Fruit fly (Drosophila melanogaster) whole organism, prepupa: ENCODE measurements around the gene Or85f.

Experiments
- Blimp-1 ChIP-seq: fragments of 200-800 bp; sonication (Bioruptor generic); optimal IDR thresholded peaks from 3 replicates; lab custom pipeline; 2017; ENCODE audit warnings: missing biosample characterization, missing genetic modification characterization, mild to moderate bottlenecking, moderate library complexity, missing genetic modification reagents
- CG10631 ChIP-seq: fragments of 200-800 bp; sonication (Bioruptor generic); optimal IDR thresholded peaks from 2 replicates; lab custom pipeline; 2016; ENCODE audit warnings: missing biosample characterization, missing genetic modification characterization
- CG10669 ChIP-seq: fragments of 200-800 bp; sonication (Bioruptor generic); optimal IDR thresholded peaks from 3 replicates; lab custom pipeline; 2018; ENCODE audit warnings: missing biosample characterization, mild to moderate bottlenecking, missing genetic modification characterization, moderate library complexity
- CG11902 ChIP-seq: fragments of 200-800 bp; sonication (Bioruptor generic); optimal IDR thresholded peaks from 3 replicates; lab custom pipeline; 2016; ENCODE audit warnings: missing biosample characterization, missing genetic modification characterization
- CG15336 ChIP-seq: fragments of 200-800 bp; sonication (Bioruptor generic); IDR thresholded peaks from 2 replicates; pipeline ENCODE4 v1.3.6; 2022; ENCODE audit warnings: missing biosample characterization, missing genetic modification characterization
- CG16779 ChIP-seq: fragments of 200-800 bp; sonication (Bioruptor generic); optimal IDR thresholded peaks from 3 replicates; lab custom pipeline; 2017; ENCODE audit warnings: missing biosample characterization, mild to moderate bottlenecking, missing genetic modification characterization
- CG3032 ChIP-seq: fragments of 200-800 bp; optimal IDR thresholded peaks from 2 replicates; lab custom pipeline; 2019; ENCODE audit warnings: missing biosample characterization, mild to moderate bottlenecking, missing genetic modification characterization, moderate library complexity
- CG31627 ChIP-seq: fragments of 200-800 bp; sonication (Bioruptor generic); optimal IDR thresholded peaks from 3 replicates; lab custom pipeline; 2016; ENCODE audit warnings: missing biosample characterization, missing genetic modification characterization
- CG32006 ChIP-seq: fragments of 200-800 bp; sonication (Bioruptor generic); optimal IDR thresholded peaks from 3 replicates; lab custom pipeline; 2017; ENCODE audit warnings: missing biosample characterization, mild to moderate bottlenecking, missing genetic modification characterization
- CG34406 ChIP-seq: fragments of 200-800 bp; sonication (Bioruptor generic); optimal IDR thresholded peaks from 3 replicates; lab custom pipeline; 2016; ENCODE audit warnings: missing biosample characterization, missing genetic modification characterization
- CG3919 ChIP-seq: fragments of 200-800 bp; sonication (Bioruptor generic); optimal IDR thresholded peaks from 3 replicates; lab custom pipeline; 2016; ENCODE audit warnings: missing biosample characterization, missing genetic modification characterization
- CG4318 ChIP-seq: fragments of 200-800 bp; sonication (Bioruptor generic); optimal IDR thresholded peaks from 3 replicates; lab custom pipeline; 2017; ENCODE audit warnings: missing biosample characterization, mild to moderate bottlenecking, missing genetic modification characterization
- CG6163 ChIP-seq: fragments of 200-800 bp; sonication (Bioruptor generic); IDR thresholded peaks from 3 replicates; pipeline ENCODE4 v1.3.6; 2022; ENCODE audit warnings: missing biosample characterization, missing genetic modification characterization
- CG6276 ChIP-seq: fragments of 200-800 bp; sonication (Bioruptor generic); optimal IDR thresholded peaks from 2 replicates; lab custom pipeline; 2017; ENCODE audit warnings: missing biosample characterization, mild to moderate bottlenecking, missing genetic modification characterization
- CG6792 ChIP-seq: fragments of 200-800 bp; sonication (Bioruptor generic); optimal IDR thresholded peaks from 3 replicates; lab custom pipeline; 2016; ENCODE audit warnings: missing biosample characterization, missing genetic modification characterization
- CG6854 ChIP-seq: fragments of 200-800 bp; sonication (Bioruptor generic); optimal IDR thresholded peaks from 2 replicates; lab custom pipeline; 2017; ENCODE audit warnings: missing biosample characterization, mild to moderate bottlenecking, missing genetic modification characterization
- CG7368 ChIP-seq: fragments of 200-800 bp; sonication (Bioruptor generic); optimal IDR thresholded peaks from 3 replicates; lab custom pipeline; 2016; ENCODE audit warnings: missing biosample characterization, missing genetic modification characterization
- CG8119 ChIP-seq: fragments of 200-800 bp; sonication (Bioruptor generic); IDR thresholded peaks from 3 replicates; pipeline ENCODE4 v1.3.6; 2022; ENCODE audit warnings: missing biosample characterization, missing genetic modification characterization
- CG8632 ChIP-seq: fragments of 200-800 bp; sonication (Bioruptor generic); optimal IDR thresholded peaks from 3 replicates; lab custom pipeline; 2016; ENCODE audit warnings: missing biosample characterization, missing genetic modification characterization
- CG9139 ChIP-seq: fragments of 200-800 bp; sonication (Bioruptor generic); optimal IDR thresholded peaks from 3 replicates; lab custom pipeline; 2017; ENCODE audit warnings: missing biosample characterization, mild to moderate bottlenecking, missing genetic modification characterization
- Eip78C ChIP-seq: fragments of 200-800 bp; sonication (Bioruptor generic); peaks from one replicate; lab custom pipeline; 2016; ENCODE audit warnings: missing biosample characterization, missing genetic modification characterization
- Eip93F ChIP-seq: fragments of 200-800 bp; sonication (Bioruptor generic); optimal IDR thresholded peaks from 2 replicates; lab custom pipeline; 2016; ENCODE audit warnings: missing biosample characterization, mild to moderate bottlenecking, missing genetic modification characterization
- Ets21C ChIP-seq: fragments of 200-800 bp; sonication (Bioruptor generic); optimal IDR thresholded peaks from 3 replicates; lab custom pipeline; 2016; ENCODE audit warnings: missing biosample characterization, missing genetic modification characterization
- Ets96B ChIP-seq: fragments of 200-800 bp; optimal IDR thresholded peaks from 2 replicates; lab custom pipeline; 2019; ENCODE audit warnings: missing biosample characterization, mild to moderate bottlenecking, missing genetic modification characterization, moderate library complexity
- Gug ChIP-seq: fragments of 200-800 bp; sonication (Bioruptor generic); IDR thresholded peaks from 2 replicates; pipeline ENCODE4 v1.3.6; 2022; ENCODE audit warnings: missing biosample characterization, missing genetic modification characterization
- Hr38 ChIP-seq: sonication (Bioruptor generic); optimal IDR thresholded peaks from 2 replicates; lab custom pipeline; 2016; ENCODE audit warnings: missing biosample characterization, missing genetic modification characterization
- Hr39 ChIP-seq: fragments of 200-800 bp; sonication (Bioruptor generic); optimal IDR thresholded peaks from 2 replicates; lab custom pipeline; 2016; ENCODE audit warnings: missing biosample characterization, missing genetic modification characterization
- Hr4 ChIP-seq: fragments of 200-800 bp; sonication (Bioruptor generic); optimal IDR thresholded peaks from 3 replicates; lab custom pipeline; 2016; ENCODE audit warnings: missing biosample characterization, missing genetic modification characterization
- Lpt ChIP-seq: fragments of 200-800 bp; sonication (Bioruptor generic); optimal IDR thresholded peaks from 3 replicates; lab custom pipeline; 2016; ENCODE audit warnings: missing biosample characterization, missing genetic modification characterization
- Smox ChIP-seq: fragments of 200-800 bp; sonication (Bioruptor generic); optimal IDR thresholded peaks from 3 replicates; lab custom pipeline; 2016; ENCODE audit warnings: missing biosample characterization, missing genetic modification characterization
- Sox14 ChIP-seq: fragments of 200-800 bp; sonication (Bioruptor generic); optimal IDR thresholded peaks from 3 replicates; lab custom pipeline; 2016; ENCODE audit warnings: missing biosample characterization, missing genetic modification characterization
- Sox15 ChIP-seq: fragments of 200-800 bp; sonication (Bioruptor generic); optimal IDR thresholded peaks from 3 replicates; lab custom pipeline; 2016; ENCODE audit warnings: missing biosample characterization, missing genetic modification characterization
- cyc ChIP-seq: fragments of 200-800 bp; sonication (Bioruptor generic); optimal IDR thresholded peaks from 3 replicates; lab custom pipeline; 2016; ENCODE audit warnings: missing biosample characterization, missing genetic modification characterization
- dac ChIP-seq: fragments of 200-800 bp; sonication (Bioruptor generic); optimal IDR thresholded peaks from 2 replicates; lab custom pipeline; 2017; ENCODE audit warnings: missing biosample characterization, mild to moderate bottlenecking, missing genetic modification characterization
- dsx ChIP-seq: fragments of 200-800 bp; optimal IDR thresholded peaks from 3 replicates; lab custom pipeline; 2019; ENCODE audit warnings: missing biosample characterization, mild to moderate bottlenecking, missing genetic modification characterization, moderate library complexity; ENCODE audit not compliant: poor library complexity, severe bottlenecking
- esn ChIP-seq: fragments of 200-800 bp; sonication (Bioruptor generic); optimal IDR thresholded peaks from 2 replicates; lab custom pipeline; 2016; ENCODE audit warnings: missing biosample characterization, mild to moderate bottlenecking, missing genetic modification characterization, moderate library complexity
- fd59A ChIP-seq: fragments of 200-800 bp; sonication (Bioruptor generic); optimal IDR thresholded peaks from 2 replicates; lab custom pipeline; 2017; ENCODE audit warnings: missing biosample characterization, mild to moderate bottlenecking, missing genetic modification characterization, missing genetic modification reagents
- fd85E ChIP-seq: fragments of 200-800 bp; sonication (Bioruptor generic); optimal IDR thresholded peaks from 3 replicates; lab custom pipeline; 2016; ENCODE audit warnings: missing biosample characterization, missing genetic modification characterization
- fkh ChIP-seq: fragments of 200-800 bp; sonication (Bioruptor generic); optimal IDR thresholded peaks from 3 replicates; lab custom pipeline; 2017; ENCODE audit warnings: missing biosample characterization, mild to moderate bottlenecking, missing genetic modification characterization, moderate library complexity
- lz ChIP-seq: fragments of 200-800 bp; sonication (Bioruptor generic); optimal IDR thresholded peaks from 3 replicates; lab custom pipeline; 2016; ENCODE audit warnings: missing biosample characterization, missing genetic modification characterization
- net ChIP-seq: fragments of 200-800 bp; sonication (Bioruptor generic); optimal IDR thresholded peaks from 3 replicates; lab custom pipeline; 2016; ENCODE audit warnings: missing biosample characterization, missing genetic modification characterization
- pdm3 ChIP-seq: fragments of 200-800 bp; sonication (Bioruptor generic); optimal IDR thresholded peaks from 3 replicates; lab custom pipeline; 2016; ENCODE audit warnings: missing biosample characterization, missing genetic modification characterization
- salr ChIP-seq, 2 experiments: fragments of 200-800 bp; sonication (Bioruptor generic); optimal IDR thresholded peaks; 3 replicates each; lab custom pipeline; 2016 to 2018; ENCODE audit warnings: missing biosample characterization in 2 of 2, missing genetic modification characterization in 2 of 2, mild to moderate bottlenecking in 1 of 2
- ss ChIP-seq, 2 experiments: fragments of 200-800 bp; sonication (Bioruptor generic); optimal IDR thresholded peaks; 2 replicates in 1 of 2; 3 replicates in 1 of 2; lab custom pipeline; 2017 to 2018; ENCODE audit warnings: mild to moderate bottlenecking in 2 of 2, missing biosample characterization in 2 of 2, missing genetic modification characterization in 2 of 2, moderate library complexity in 1 of 2
- svp ChIP-seq: fragments of 200-800 bp; sonication (Bioruptor generic); peaks from one replicate; lab custom pipeline; 2016; ENCODE audit warnings: missing biosample characterization, missing genetic modification characterization
- vri ChIP-seq: fragments of 200-800 bp; sonication (Bioruptor generic); optimal IDR thresholded peaks from 3 replicates; lab custom pipeline; 2016; ENCODE audit warnings: missing biosample characterization, mild to moderate bottlenecking, missing genetic modification characterization

Or85f gene

dm6 chr3R:9387634-9388033 is 10.4 kb upstream of the Or85f start:
- TF ChIP-seq CG3032 (tag; lab: Kevin White, UChicago) = no peak
- peak; percentile 58 for TF ChIP-seq Eip78C (GFP tag; lab: Kevin White, UChicago)
- TF ChIP-seq vri (GFP tag; lab: Kevin White, UChicago) = peak; percentile 42
- TF ChIP-seq Sox15 (GFP tag; lab: Kevin White, UChicago) = no peak
- TF ChIP-seq Sox14 (GFP tag; lab: Kevin White, UChicago) = peak; percentile 10
- TF ChIP-seq CG6163 (GFP tag; lab: Robert Waterston, UW) = 0 out of 3 replicates have a peak, but pooled peaks have one; percentile 19
- TF ChIP-seq Eip93F (GFP tag; lab: Kevin White, UChicago) = peak; percentile 62
- TF ChIP-seq pdm3 (GFP tag; lab: Kevin White, UChicago) = no peak

DNA sequence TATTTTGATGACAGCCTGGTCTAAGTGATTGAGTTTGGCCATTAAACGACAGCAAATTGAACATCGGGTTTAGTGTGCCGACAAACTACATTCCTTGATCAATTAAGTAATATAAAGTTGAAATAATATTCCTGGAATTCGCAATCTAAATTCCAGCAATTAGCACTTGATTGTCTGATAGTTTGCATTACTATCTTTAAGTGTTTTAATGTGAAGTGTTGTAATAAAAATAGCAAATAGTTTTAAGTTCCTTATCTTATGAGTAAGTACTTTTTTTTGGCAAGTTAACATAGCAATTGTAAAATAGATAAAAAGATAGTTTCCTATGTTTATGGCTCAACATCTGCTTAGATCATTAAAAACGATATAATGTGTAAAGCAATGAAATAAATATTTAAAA is 9.7 kb upstream of the Or85f start:
- no peak for TF ChIP-seq CG34406
- no peak for TF ChIP-seq lz (GFP tag; lab: Kevin White, UChicago)
- TF ChIP-seq CG6792 = no peak
- no peak for TF ChIP-seq CG6854 (GFP tag; lab: Kevin White, UChicago)
- TF ChIP-seq fkh (GFP tag; lab: Kevin White, UChicago) = no peak
- TF ChIP-seq CG6276 = no peak
- TF ChIP-seq CG15336 = no peak
- TF ChIP-seq salr (GFP tag; optimal IDR thresholded peaks at IDR 0.05; lab: Kevin White, UChicago) = no peak
- no peak for TF ChIP-seq Hr4 (GFP tag; lab: Kevin White, UChicago)
- no peak for TF ChIP-seq Hr38
- no peak for TF ChIP-seq CG31627
- TF ChIP-seq Lpt (GFP tag; lab: Kevin White, UChicago) = no peak
- TF ChIP-seq CG3919 = no peak
- TF ChIP-seq Smox (GFP tag; lab: Kevin White, UChicago) = no peak
- no peak for TF ChIP-seq ss (GFP tag; optimal IDR thresholded peaks at IDR 0.05; lab: Kevin White, UChicago)
- no peak for TF ChIP-seq CG6163 (GFP tag; lab: Robert Waterston, UW)
- TF ChIP-seq CG8119 (GFP tag; lab: Robert Waterston, UW) = no peak
- TF ChIP-seq esn (GFP tag; lab: Kevin White, UChicago) = no peak
- TF ChIP-seq, all 60 proteins: peak for 0

DNA sequence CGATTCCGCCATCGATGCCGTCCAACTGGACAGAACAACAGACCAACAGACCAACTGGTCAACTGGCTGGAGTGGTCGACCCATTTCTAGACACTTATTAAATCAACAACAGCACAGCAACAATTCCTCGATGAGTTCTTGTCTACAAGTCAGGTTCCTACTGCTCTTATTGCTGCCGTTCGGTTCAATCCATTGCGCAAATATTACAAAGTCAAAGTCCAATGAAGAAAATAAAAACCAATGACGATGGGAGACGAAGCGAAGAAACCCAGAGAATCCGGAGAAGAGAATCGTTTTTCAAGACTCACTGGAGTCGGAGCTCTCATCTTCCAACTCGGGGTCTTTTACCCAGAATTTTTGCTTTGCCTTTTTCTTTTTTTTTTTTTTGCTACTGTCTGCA is 9.0 kb upstream of the Or85f start:
- TF ChIP-seq CG34406 (no peak), dac (GFP tag; lab: Kevin White, UChicago) (no peak), Eip78C (GFP tag; lab: Kevin White, UChicago) (peak; percentile 24), Sox15 (GFP tag; lab: Kevin White, UChicago) (no peak), Blimp-1 (GFP tag; lab: Kevin White, UChicago) (no peak), CG6792 (no peak), CG7368 (GFP tag; lab: Kevin White, UChicago) (no peak), pdm3 (GFP tag; lab: Kevin White, UChicago) (no peak), Hr39 (GFP tag; lab: Kevin White, UChicago) (no peak), CG3919 (no peak), fd59A (GFP tag; lab: Kevin White, UChicago) (no peak), CG31627 (no peak), CG6163 (GFP tag; lab: Robert Waterston, UW) (peak; percentile 57; the same call in 2 of the 3 replicates), CG10631 (GFP tag; lab: Kevin White, UChicago) (no peak), CG16779 (tag; lab: Kevin White, UChicago) (peak; percentile 66), CG11902 (no peak), Ets21C (GFP tag; lab: Kevin White, UChicago) (no peak), CG9139 (GFP tag; lab: Kevin White, UChicago) (peak; percentile 75), CG15336 (peak; percentile 41; the same call in 1 of the 2 replicates), cyc (no peak), CG8119 (GFP tag; lab: Robert Waterston, UW) (peak; percentile 63; the same call in 1 of the 3 replicates), Eip93F (GFP tag; lab: Kevin White, UChicago) (no peak), CG6854 (GFP tag; lab: Kevin White, UChicago) (no peak), CG32006 (peak; percentile 10), dsx (GFP tag; lab: Kevin White, UChicago) (peak; percentile 74), Ets96B (peak; percentile 42), net (GFP tag; lab: Kevin White, UChicago) (peak; percentile 62), CG4318 (GFP tag; lab: Kevin White, UChicago) (no peak), esn (GFP tag; lab: Kevin White, UChicago) (no peak), ss (GFP tag; optimal IDR thresholded peaks at IDR 0.05; lab: Kevin White, UChicago) (peak; percentile 82 to 86), vri (GFP tag; lab: Kevin White, UChicago) (no peak), fd85E (GFP tag; lab: Kevin White, UChicago) (no peak), Gug (no peak), CG8632 (GFP tag; lab: Kevin White, UChicago) (no peak), svp (GFP tag; lab: Kevin White, UChicago) (no peak), CG10669 (GFP tag; lab: Kevin White, UChicago) (peak; percentile 46), salr (GFP tag; optimal IDR thresholded peaks at IDR 0.05; lab: Kevin White, UChicago) (peak; percentile 1 to 58), Sox14 (GFP tag; lab: Kevin White, UChicago) (no peak)
